Fruit fly (Drosophila melanogaster): ENCODE results near the gene CG43394.

The CG43394 gene

dm6 chr2L:8204996-8205567, 59.5 kb downstream of the CG43394 start, which contains the start of gene SLC5A11 (continued):
- TF ChIP-seq PHDP (tag; optimal IDR thresholded peaks at IDR 0.05) (peak; percentile 97), ap (GFP tag; IDR thresholded peaks at IDR 0.05) (peak; percentile 88), Ptx1 (GFP tag; IDR thresholded peaks at IDR 0.05) (peak; percentile 98), CG13894 (tag; optimal IDR thresholded peaks at IDR 0.05) (peak; percentile 94), Rx (GFP tag; IDR thresholded peaks at IDR 0.05) (peak; percentile 85), mirr (GFP tag; optimal IDR thresholded peaks at IDR 0.05) (peak; percentile 75), MESR4 (GFP tag; optimal IDR thresholded peaks at IDR 0.05) (peak; percentile 28), slou (GFP tag; optimal IDR thresholded peaks at IDR 0.05) (peak; percentile 100), ken (GFP tag; IDR thresholded peaks at IDR 0.05) (peak; percentile 93), Sry-δ (GFP tag; optimal IDR thresholded peaks at IDR 0.05) (peak; percentile 75), z (GFP tag; IDR thresholded peaks at IDR 0.05) (0 out of 3 replicates have a peak, but pooled peaks have one; percentile 63), CG4854 (GFP tag; optimal IDR thresholded peaks at IDR 0.05) (peak; percentile 99), CG7745 (tag; optimal IDR thresholded peaks at IDR 0.05) (no peak), sug (tag; optimal IDR thresholded peaks at IDR 0.05) (peak; percentile 99), dmrt11E (tag; optimal IDR thresholded peaks at IDR 0.05) (peak; percentile 2), nau (GFP tag; optimal IDR thresholded peaks at IDR 0.05) (peak; percentile 98), so (GFP tag; IDR thresholded peaks at IDR 0.05) (peak; percentile 99), jumu (GFP tag; optimal IDR thresholded peaks at IDR 0.05) (peak; percentile 71), CG10979 (tag; optimal IDR thresholded peaks at IDR 0.05) (peak; percentile 99), gce (GFP tag; IDR thresholded peaks at IDR 0.05) (peak; percentile 93), chm (GFP tag; IDR thresholded peaks at IDR 0.05) (peak; percentile 98), Dp (GFP tag; optimal IDR thresholded peaks at IDR 0.05) (peak; percentile 5), CG11504 (tag; optimal IDR thresholded peaks at IDR 0.05) (peak; percentile 93), bbx (GFP tag; IDR thresholded peaks at IDR 0.05; ENCODE audit: partially characterized antibody) (no peak; the same call in 1 of the 2 replicates), tna (GFP tag; IDR thresholded peaks at IDR 0.05; ENCODE audit: partially characterized antibody) (no peak), CG1792 (GFP tag; optimal IDR thresholded peaks at IDR 0.05) (peak; percentile 98), CG8944 (GFP tag; optimal IDR thresholded peaks at IDR 0.05) (peak; percentile 54), CG11456 (GFP tag; IDR thresholded peaks at IDR 0.05) (peak; percentile 96), CTCF (GFP tag; optimal IDR thresholded peaks at IDR 0.05) (peak; percentile 50), CG4617 (GFP tag; optimal IDR thresholded peaks at IDR 0.05; ENCODE audit: borderline replicate concordance) (peak; percentile 88), tll (GFP tag; optimal IDR thresholded peaks at IDR 0.05) (peak in 1 of 2 experiments; percentile 80), Optix (GFP tag; IDR thresholded peaks at IDR 0.05) (peak; percentile 68; the same call in 2 of the 3 replicates), CG17829 (tag; optimal IDR thresholded peaks at IDR 0.05) (peak; percentile 97), ind (GFP tag; optimal IDR thresholded peaks at IDR 0.05) (peak; percentile 96), CG2712 (tag; optimal IDR thresholded peaks at IDR 0.05) (peak; percentile 98), fd64A (GFP tag; optimal IDR thresholded peaks at IDR 0.05) (peak; percentile 87), ewg (GFP tag; optimal IDR thresholded peaks at IDR 0.05) (peak; percentile 83), Spps (tag; optimal IDR thresholded peaks at IDR 0.05) (peak; percentile 77), CHES-1-like (GFP tag; optimal IDR thresholded peaks at IDR 0.05) (peak; percentile 54), tx (GFP tag; optimal IDR thresholded peaks at IDR 0.05) (peak; percentile 79), p53 (GFP tag; optimal IDR thresholded peaks at IDR 0.05) (peak; percentile 88), CG32532 (GFP tag; IDR thresholded peaks at IDR 0.05) (peak; percentile 98), CG1602 (GFP tag; optimal IDR thresholded peaks at IDR 0.05) (peak; percentile 88), CG2199 (GFP tag; IDR thresholded peaks at IDR 0.05) (peak; percentile 91), eve (GFP tag; optimal IDR thresholded peaks at IDR 0.05) (peak in 1 of 2 experiments; percentile 100), Awh (GFP tag; IDR thresholded peaks at IDR 0.05) (peak; percentile 97), CG12155 (GFP tag; optimal IDR thresholded peaks at IDR 0.05) (peak; percentile 98), CG10959 (GFP tag; IDR thresholded peaks at IDR 0.05) (no peak), CG4820 (GFP tag; optimal IDR thresholded peaks at IDR 0.05) (peak; percentile 99), unc-4 (GFP tag; IDR thresholded peaks at IDR 0.05; ENCODE audit: partially characterized antibody) (no peak)

Measured in whole organism, embryonic.